Worm (Caenorhabditis elegans) whole organism, L4 larva: ENCODE results near the gene myrf-1.

ENCODE experiments used
- D1046.2 ChIP-seq: fragments of 200-800 bp; sonication (Bioruptor generic); IDR thresholded peaks from 2 replicates; pipeline ENCODE4 v1.3.6; 2022; ENCODE audit warnings: missing genetic modification characterization, missing compliant biosample characterization
- F37D6.2 ChIP-seq: sonication (generic microtip); optimal IDR thresholded peaks from 2 replicates; lab custom pipeline; 2016; ENCODE audit warnings: mild to moderate bottlenecking, missing genetic modification characterization, missing compliant biosample characterization
- F44E2.7 ChIP-seq: fragments of 200-800 bp; sonication (Bioruptor generic); IDR thresholded peaks from 2 replicates; pipeline ENCODE4 v2.1.2; 2022; ENCODE audit warnings: missing genetic modification characterization, missing compliant biosample characterization
- T20F7.1 ChIP-seq: fragments of 200-800 bp; sonication (Bioruptor generic); optimal IDR thresholded peaks from 2 replicates; lab custom pipeline; 2018; ENCODE audit warnings: mild to moderate bottlenecking, missing genetic modification characterization, missing compliant biosample characterization
- Y105C5A.15 ChIP-seq: fragments of 200-800 bp; sonication (Bioruptor generic); IDR thresholded peaks from 2 replicates; pipeline ENCODE4 v1.3.6; 2022; ENCODE audit warnings: missing genetic modification characterization, missing compliant biosample characterization
- Y5F2A.4 ChIP-seq: fragments of 200-800 bp; sonication (Bioruptor generic); optimal IDR thresholded peaks from 2 replicates; lab custom pipeline; 2018; ENCODE audit warnings: mild to moderate bottlenecking, missing genetic modification characterization, missing compliant biosample characterization
- ZK337.2 ChIP-seq: fragments of 200-800 bp; sonication (Bioruptor generic); IDR thresholded peaks from 2 replicates; pipeline ENCODE4 v1.3.6; 2022; ENCODE audit warnings: missing genetic modification reagents, missing genetic modification characterization, missing compliant biosample characterization
- ZK546.5 ChIP-seq, 2 experiments: sonication (generic microtip); optimal IDR thresholded peaks; 2 replicates each; lab custom pipeline; 2017; ENCODE audit warnings: missing biosample characterization in 2 of 2, missing genetic modification characterization in 2 of 2
- aha-1 ChIP-seq: fragments of 150-350 bp; peaks from one replicate; lab custom pipeline; 2014; ENCODE audit warnings: missing biosample characterization, missing genetic modification characterization
- aly-2 ChIP-seq: sonication (generic microtip); optimal IDR thresholded peaks from 2 replicates; lab custom pipeline; 2018; ENCODE audit warnings: missing biosample characterization, missing genetic modification characterization
- ama-1 ChIP-seq: fragments of 150-350 bp; optimal IDR thresholded peaks from 2 replicates; lab custom pipeline; 2014; ENCODE audit warnings: inconsistent platforms, mixed read lengths
- attf-4 ChIP-seq: sonication (generic microtip); optimal IDR thresholded peaks from 3 replicates; lab custom pipeline; 2017; ENCODE audit warnings: missing biosample characterization, missing genetic modification characterization
- ceh-20 ChIP-seq: fragments of 200-800 bp; sonication (Bioruptor generic); IDR thresholded peaks from 2 replicates; pipeline ENCODE4 v1.3.6; 2022; ENCODE audit warnings: missing genetic modification reagents, missing genetic modification characterization, missing compliant biosample characterization
- ceh-44 ChIP-seq: fragments of 200-800 bp; sonication (Bioruptor generic); IDR thresholded peaks from 2 replicates; pipeline ENCODE4 v1.3.6; 2022; ENCODE audit warnings: missing genetic modification reagents, missing genetic modification characterization, missing compliant biosample characterization
- daf-12 ChIP-seq: fragments of 150-350 bp; optimal IDR thresholded peaks from 2 replicates; lab custom pipeline; 2014; ENCODE audit warnings: missing biosample characterization, missing genetic modification reagents, missing genetic modification characterization
- daf-19 ChIP-seq: fragments of 200-800 bp; sonication (Bioruptor generic); conservative IDR thresholded peaks from 2 replicates; pipeline ENCODE4 v1.3.6; 2022; ENCODE audit warnings: missing genetic modification characterization, missing compliant biosample characterization
- dmd-8 ChIP-seq: fragments of 200-800 bp; sonication (Bioruptor generic); IDR thresholded peaks from 2 replicates; pipeline ENCODE4 v1.3.6; 2022; ENCODE audit warnings: missing genetic modification characterization, missing compliant biosample characterization
- dmd-9 ChIP-seq: fragments of 200-800 bp; sonication (Bioruptor generic); IDR thresholded peaks from 2 replicates; pipeline ENCODE4 v1.3.6; 2022; ENCODE audit warnings: missing genetic modification reagents, missing genetic modification characterization, missing compliant biosample characterization
- dpl-1 ChIP-seq: fragments of 150-350 bp; optimal IDR thresholded peaks from 2 replicates; lab custom pipeline; 2014; ENCODE audit warnings: missing biosample characterization, missing genetic modification reagents, missing genetic modification characterization
- dve-1 ChIP-seq: sonication (generic microtip); optimal IDR thresholded peaks from 2 replicates; lab custom pipeline; 2017; ENCODE audit warnings: antibody characterized with exemption, mild to moderate bottlenecking, missing genetic modification characterization, missing compliant biosample characterization; ENCODE audit not compliant: insufficient read depth
- egl-43 ChIP-seq: fragments of 200-800 bp; sonication (Bioruptor generic); IDR thresholded peaks from 2 replicates; pipeline ENCODE4 v1.3.6; 2022; ENCODE audit warnings: missing genetic modification reagents, missing genetic modification characterization, missing compliant biosample characterization
- fos-1 ChIP-seq: fragments of 150-350 bp; optimal IDR thresholded peaks from 2 replicates; lab custom pipeline; 2014; ENCODE audit warnings: missing biosample characterization, missing genetic modification characterization
- hif-1 ChIP-seq, 2 experiments: sonication (generic microtip); optimal IDR thresholded peaks; 2 replicates each; lab custom pipeline; 2016 to 2017; ENCODE audit warnings: missing compliant biosample characterization in 2 of 2, missing genetic modification characterization in 2 of 2, missing genetic modification reagents in 2 of 2, missing genotype in 2 of 2, mild to moderate bottlenecking in 1 of 2
- hlh-11 ChIP-seq: fragments of 200-800 bp; sonication (Bioruptor generic); optimal IDR thresholded peaks from 2 replicates; lab custom pipeline; 2018; ENCODE audit warnings: mild to moderate bottlenecking, missing genetic modification characterization, missing compliant biosample characterization
- lin-38 ChIP-seq: fragments of 200-800 bp; sonication (Bioruptor generic); IDR thresholded peaks from 2 replicates; pipeline ENCODE4 v1.3.6; 2022; ENCODE audit warnings: missing genetic modification reagents, missing genetic modification characterization, missing compliant biosample characterization
- lir-3 ChIP-seq: sonication (generic microtip); optimal IDR thresholded peaks from 2 replicates; lab custom pipeline; 2016; ENCODE audit warnings: mild to moderate bottlenecking, missing genetic modification characterization, missing compliant biosample characterization
- lsy-2 ChIP-seq, 2 experiments: fragments of 150-350 bp in 1 of 2; sonication (generic microtip) in 1 of 2; optimal IDR thresholded peaks; 2 replicates each; lab custom pipeline; 2014 to 2017; ENCODE audit warnings: missing biosample characterization in 2 of 2, missing genetic modification characterization in 2 of 2
- madf-5 ChIP-seq, 2 experiments: fragments of 200-800 bp; sonication (Bioruptor generic); IDR thresholded peaks; 2 replicates each; pipeline ENCODE4 v1.3.6; 2022; ENCODE audit warnings: missing compliant biosample characterization in 2 of 2, missing genetic modification characterization in 2 of 2
- mdt-29 ChIP-seq: fragments of 200-800 bp; sonication (Bioruptor generic); IDR thresholded peaks from 2 replicates; pipeline ENCODE4 v1.3.6; 2022; ENCODE audit warnings: missing genetic modification reagents, missing genetic modification characterization, missing compliant biosample characterization
- mes-2 ChIP-seq: sonication (generic microtip); optimal IDR thresholded peaks from 2 replicates; lab custom pipeline; 2016; ENCODE audit warnings: missing genotype, mild to moderate bottlenecking, missing genetic modification characterization, missing compliant biosample characterization; ENCODE audit not compliant: poor library complexity, severe bottlenecking
- mxl-3 ChIP-seq: fragments of 200-800 bp; sonication (Bioruptor generic); optimal IDR thresholded peaks from 2 replicates; lab custom pipeline; 2018; ENCODE audit warnings: mild to moderate bottlenecking, missing genetic modification characterization, missing compliant biosample characterization
- nhr-10 ChIP-seq: fragments of 150-350 bp; optimal IDR thresholded peaks from 2 replicates; lab custom pipeline; 2014; ENCODE audit warnings: missing biosample characterization, missing genetic modification characterization
- nhr-102 ChIP-seq: sonication (generic microtip); optimal IDR thresholded peaks from 2 replicates; lab custom pipeline; 2016; ENCODE audit warnings: mild to moderate bottlenecking, missing genetic modification characterization, moderate library complexity, missing compliant biosample characterization
- nhr-11 ChIP-seq: fragments of 150-350 bp; optimal IDR thresholded peaks from 2 replicates; lab custom pipeline; 2014; ENCODE audit warnings: missing biosample characterization, missing genetic modification characterization
- nhr-28 ChIP-seq: fragments of 150-350 bp; optimal IDR thresholded peaks from 2 replicates; lab custom pipeline; 2014; ENCODE audit warnings: missing biosample characterization, missing genetic modification characterization
- nhr-41 ChIP-seq: fragments of 200-800 bp; sonication (Bioruptor generic); IDR thresholded peaks from 2 replicates; pipeline ENCODE4 v1.3.6; 2022; ENCODE audit warnings: missing genetic modification reagents, missing genetic modification characterization, missing compliant biosample characterization
- nhr-42 ChIP-seq: fragments of 200-800 bp; sonication (Bioruptor generic); IDR thresholded peaks from 2 replicates; pipeline ENCODE4 v1.3.6; 2022; ENCODE audit warnings: missing genetic modification characterization, missing compliant biosample characterization
- nhr-48 ChIP-seq: sonication (generic microtip); optimal IDR thresholded peaks from 2 replicates; lab custom pipeline; 2016; ENCODE audit warnings: mild to moderate bottlenecking, missing genetic modification characterization, missing compliant biosample characterization
- pha-4 ChIP-seq, 2 experiments: fragments of 150-350 bp in 1 of 2; fragments of 200-800 bp in 1 of 2; sonication (Bioruptor generic) in 1 of 2; IDR thresholded peaks in 1 of 2; optimal IDR thresholded peaks in 1 of 2; 2 replicates each; pipeline versions ENCODE4 v1.3.6 to Lab custom; 2014 to 2022; ENCODE audit warnings: missing genetic modification characterization in 2 of 2, missing genetic modification reagents in 2 of 2, missing biosample characterization in 1 of 2, missing compliant biosample characterization in 1 of 2
- pqm-1 ChIP-seq: sonication (generic microtip); optimal IDR thresholded peaks from 2 replicates; lab custom pipeline; 2017; ENCODE audit warnings: missing biosample characterization, missing genetic modification characterization
- skn-1 ChIP-seq: fragments of 150-350 bp; optimal IDR thresholded peaks from 2 replicates; lab custom pipeline; 2014; ENCODE audit warnings: missing biosample characterization, missing genetic modification characterization
- tag-97 ChIP-seq: fragments of 200-800 bp; sonication (Bioruptor generic); IDR thresholded peaks from 2 replicates; pipeline ENCODE4 v1.3.6; 2022; ENCODE audit warnings: missing genetic modification characterization, missing compliant biosample characterization
- unc-39 ChIP-seq: sonication (generic microtip); optimal IDR thresholded peaks from 2 replicates; lab custom pipeline; 2017; ENCODE audit warnings: missing biosample characterization, missing genetic modification characterization
- vab-7 ChIP-seq: fragments of 200-800 bp; sonication (Bioruptor generic); IDR thresholded peaks from 2 replicates; pipeline ENCODE4 v1.3.6; 2022; ENCODE audit warnings: missing genetic modification reagents, missing genetic modification characterization, missing compliant biosample characterization
- zag-1 ChIP-seq: fragments of 150-350 bp; optimal IDR thresholded peaks from 2 replicates; lab custom pipeline; 2014; ENCODE audit warnings: missing biosample characterization, missing genetic modification characterization
- zfp-3 ChIP-seq: fragments of 200-800 bp; sonication (Bioruptor generic); conservative IDR thresholded peaks from 2 replicates; pipeline ENCODE4 v1.3.6; 2022; ENCODE audit warnings: missing genetic modification reagents, missing genetic modification characterization, missing compliant biosample characterization
- zip-2 ChIP-seq: fragments of 150-350 bp; optimal IDR thresholded peaks from 2 replicates; lab custom pipeline; 2014; ENCODE audit warnings: missing biosample characterization, missing genetic modification characterization
- ztf-11 ChIP-seq: fragments of 150-350 bp; optimal IDR thresholded peaks from 2 replicates; lab custom pipeline; 2014; ENCODE audit warnings: missing biosample characterization, missing genetic modification characterization
- ztf-7 ChIP-seq: fragments of 150-350 bp; optimal IDR thresholded peaks from 2 replicates; lab custom pipeline; 2014; ENCODE audit warnings: missing biosample characterization, missing genetic modification characterization

myrf-1 gene

ce11 chrII:10447348-10448316, 54.7 kb downstream of the myrf-1 start, which contains the start of gene ZK673.2 (continued):
- TF ChIP-seq hlh-11 (tag; lab: Kevin White, UChicago) (peak; percentile 89), Y105C5A.15 (GFP tag; lab: Robert Waterston, UW) (no peak), ZK337.2 (GFP tag; lab: Robert Waterston, UW) (no peak), mes-2 (peak; percentile 42), Y5F2A.4 (GFP tag; lab: Kevin White, UChicago) (no peak), dve-1 (tag; lab: Kevin White, UChicago) (peak; percentile 42), vab-7 (no peak), zfp-3 (GFP tag; lab: Robert Waterston, UW) (no peak), daf-19 (no peak), pha-4 (GFP tag; IDR thresholded peaks at IDR 0.05; lab: Robert Waterston, UW) (peak; percentile 6; the same call in 1 of the 2 replicates), pha-4 (tag; optimal IDR thresholded peaks at IDR 0.05; lab: Kevin White, UChicago) (no peak), aly-2 (tag; lab: Kevin White, UChicago) (no peak), T20F7.1 (GFP tag; lab: Kevin White, UChicago) (peak; percentile 58), nhr-42 (GFP tag; lab: Robert Waterston, UW) (no peak), F37D6.2 (tag; lab: Kevin White, UChicago) (no peak), nhr-102 (tag; lab: Kevin White, UChicago) (no peak), dmd-8 (GFP tag; lab: Robert Waterston, UW) (0 out of 2 replicates have a peak, but pooled peaks have one; percentile 34), nhr-10 (peak; percentile 61), zip-2 (tag; lab: Kevin White, UChicago) (no peak), unc-39 (tag; lab: Kevin White, UChicago) (no peak), ceh-44 (GFP tag; lab: Robert Waterston, UW) (no peak), madf-5 (GFP tag; IDR thresholded peaks at IDR 0.05; lab: Robert Waterston, UW) (no peak), daf-12 (tag; lab: Kevin White, UChicago) (no peak), tag-97 (GFP tag; lab: Robert Waterston, UW) (no peak), aha-1 (tag; lab: Kevin White, UChicago) (peak; percentile 29), nhr-28 (tag; lab: Kevin White, UChicago) (peak; percentile 70), ZK546.5 (tag; optimal IDR thresholded peaks at IDR 0.05; lab: Kevin White, UChicago) (no peak), nhr-48 (tag; lab: Kevin White, UChicago) (peak; percentile 86), nhr-11 (tag; lab: Kevin White, UChicago) (peak; percentile 77), nhr-41 (GFP tag; lab: Robert Waterston, UW) (peak; percentile 25; the same call in 1 of the 2 replicates), ceh-20 (GFP tag; lab: Robert Waterston, UW) (peak; percentile 27; the same call in 1 of the 2 replicates), skn-1 (tag; lab: Kevin White, UChicago) (no peak), fos-1 (tag; lab: Kevin White, UChicago) (no peak), zag-1 (tag; lab: Kevin White, UChicago) (no peak), mxl-3 (GFP tag; lab: Kevin White, UChicago) (peak; percentile 85), pqm-1 (peak; percentile 46), lsy-2 (tag; optimal IDR thresholded peaks at IDR 0.05; lab: Kevin White, UChicago) (peak in 1 of 2 experiments; percentile 28), hif-1 (tag; optimal IDR thresholded peaks at IDR 0.05; lab: Kevin White, UChicago) (peak in 1 of 2 experiments; percentile 72), ama-1 (peak; percentile 31), lin-38 (GFP tag; lab: Robert Waterston, UW) (no peak), dmd-9 (GFP tag; lab: Robert Waterston, UW) (no peak), egl-43 (peak; percentile 32; the same call in 1 of the 2 replicates), lir-3 (tag; lab: Kevin White, UChicago) (no peak), attf-4 (tag; lab: Kevin White, UChicago) (no peak), ztf-11 (tag; lab: Kevin White, UChicago) (no peak), dpl-1 (GFP tag; lab: Kevin White, UChicago) (no peak), ztf-7 (tag; lab: Kevin White, UChicago) (no peak), D1046.2 (GFP tag; lab: Robert Waterston, UW) (no peak), mdt-29 (GFP tag; lab: Robert Waterston, UW) (peak; percentile 26; the same call in 1 of the 2 replicates), F44E2.7 (GFP tag; lab: Robert Waterston, UW) (no peak)
